Worm (Caenorhabditis elegans) whole organism, L3 larva: Measurements from ENCODE around the gene W07A12.8.
A peak's percentile ranks its signal among the peaks of the same experiment; 100 is the strongest.

Source experiments
- R02D3.7 ChIP-seq: fragments of 150-350 bp; optimal IDR thresholded peaks from 2 replicates; lab custom pipeline; 2014; ENCODE audit warnings: missing biosample characterization, missing genetic modification characterization
- ZK546.5 ChIP-seq: sonication (generic microtip); optimal IDR thresholded peaks from 2 replicates; lab custom pipeline; 2017; ENCODE audit warnings: missing biosample characterization, missing genetic modification characterization
- aly-2 ChIP-seq: fragments of 150-350 bp; optimal IDR thresholded peaks from 2 replicates; lab custom pipeline; 2014; ENCODE audit warnings: missing biosample characterization, missing genetic modification characterization
- ama-1 ChIP-seq: fragments of 150-350 bp; optimal IDR thresholded peaks from 2 replicates; lab custom pipeline; 2018
- ceh-16 ChIP-seq: sonication (generic microtip); optimal IDR thresholded peaks from 2 replicates; lab custom pipeline; 2017; ENCODE audit warnings: missing biosample characterization, missing genetic modification characterization
- ceh-28 ChIP-seq: fragments of 150-350 bp; optimal IDR thresholded peaks from 2 replicates; lab custom pipeline; 2014; ENCODE audit warnings: missing biosample characterization, missing genetic modification reagents, missing genetic modification characterization
- ceh-9 ChIP-seq: sonication (generic microtip); optimal IDR thresholded peaks from 2 replicates; lab custom pipeline; 2018; ENCODE audit warnings: missing biosample characterization, missing genetic modification characterization
- daf-12 ChIP-seq: fragments of 150-350 bp; optimal IDR thresholded peaks from 2 replicates; lab custom pipeline; 2014; ENCODE audit warnings: missing biosample characterization, missing genetic modification reagents, missing genetic modification characterization
- egl-27 ChIP-seq: sonication (generic microtip); optimal IDR thresholded peaks from 4 replicates; lab custom pipeline; 2017; ENCODE audit warnings: missing biosample characterization, missing genetic modification reagents, missing genetic modification characterization
- egl-5 ChIP-seq: fragments of 150-350 bp; optimal IDR thresholded peaks from 2 replicates; lab custom pipeline; 2017; ENCODE audit warnings: missing biosample characterization, missing genetic modification reagents, missing genetic modification characterization, inconsistent platforms
- elt-1 ChIP-seq: fragments of 150-350 bp; optimal IDR thresholded peaks from 2 replicates; lab custom pipeline; 2014; ENCODE audit warnings: missing biosample characterization, missing genetic modification characterization
- elt-2 ChIP-seq: sonication (generic microtip); optimal IDR thresholded peaks from 2 replicates; lab custom pipeline; 2016; ENCODE audit warnings: missing genetic modification reagents, mild to moderate bottlenecking, missing genetic modification characterization, missing compliant biosample characterization
- elt-3 ChIP-seq, 3 experiments: fragments of 150-350 bp in 1 of 3; sonication (generic microtip) in 2 of 3; optimal IDR thresholded peaks; 2 replicates in 2 of 3; 4 replicates in 1 of 3; lab custom pipeline; 2014 to 2017; ENCODE audit warnings: missing biosample characterization in 3 of 3, missing genetic modification characterization in 3 of 3
- eor-1 ChIP-seq, 2 experiments: fragments of 150-350 bp; optimal IDR thresholded peaks; 2 replicates each; lab custom pipeline; 2014 to 2018; ENCODE audit warnings: missing biosample characterization in 2 of 2, missing genetic modification characterization in 2 of 2
- fkh-10 ChIP-seq: sonication (generic microtip); optimal IDR thresholded peaks from 2 replicates; lab custom pipeline; 2017; ENCODE audit warnings: missing biosample characterization, missing genetic modification reagents, missing genetic modification characterization
- fos-1 ChIP-seq: fragments of 150-350 bp; optimal IDR thresholded peaks from 2 replicates; lab custom pipeline; 2014; ENCODE audit warnings: missing biosample characterization, missing genetic modification characterization
- hmg-11 ChIP-seq: sonication (generic microtip); optimal IDR thresholded peaks from 2 replicates; lab custom pipeline; 2016; ENCODE audit warnings: missing genetic modification characterization, missing compliant biosample characterization
- jun-1 ChIP-seq: fragments of 150-350 bp; optimal IDR thresholded peaks from 2 replicates; lab custom pipeline; 2014; ENCODE audit warnings: missing biosample characterization, missing genetic modification reagents, missing genetic modification characterization
- lin-39 ChIP-seq: fragments of 150-350 bp; optimal IDR thresholded peaks from 2 replicates; lab custom pipeline; 2018; ENCODE audit warnings: missing biosample characterization, missing genetic modification reagents, missing genetic modification characterization
- lsy-12 ChIP-seq: sonication (generic microtip); optimal IDR thresholded peaks from 2 replicates; lab custom pipeline; 2016; ENCODE audit warnings: mild to moderate bottlenecking, missing genetic modification characterization, missing compliant biosample characterization
- mml-1 ChIP-seq: fragments of 150-350 bp; sonication (generic microtip); optimal IDR thresholded peaks from 3 replicates; lab custom pipeline; 2014; ENCODE audit warnings: missing biosample characterization, missing genetic modification characterization
- nfya-1 ChIP-seq: sonication (generic microtip); optimal IDR thresholded peaks from 2 replicates; lab custom pipeline; 2017; ENCODE audit warnings: missing genetic modification characterization, mild to moderate bottlenecking, missing compliant biosample characterization, antibody characterized with exemption, moderate library complexity; ENCODE audit not compliant: insufficient read depth
- nhr-11 ChIP-seq: fragments of 150-350 bp; optimal IDR thresholded peaks from 2 replicates; lab custom pipeline; 2014; ENCODE audit warnings: missing biosample characterization, missing genetic modification characterization
- nhr-23 ChIP-seq: fragments of 150-350 bp; optimal IDR thresholded peaks from 2 replicates; lab custom pipeline; 2014; ENCODE audit warnings: missing biosample characterization, missing genetic modification reagents, missing genetic modification characterization
- nhr-237 ChIP-seq: fragments of 150-350 bp; optimal IDR thresholded peaks from 2 replicates; lab custom pipeline; 2014; ENCODE audit warnings: missing biosample characterization, missing genetic modification characterization
- nhr-25 ChIP-seq: sonication (generic microtip); optimal IDR thresholded peaks from 2 replicates; lab custom pipeline; 2017; ENCODE audit warnings: missing biosample characterization, missing genetic modification characterization
- nhr-28 ChIP-seq: fragments of 150-350 bp; optimal IDR thresholded peaks from 2 replicates; lab custom pipeline; 2014; ENCODE audit warnings: missing biosample characterization, missing genetic modification characterization
- nhr-43 ChIP-seq: sonication (generic microtip); optimal IDR thresholded peaks from 2 replicates; lab custom pipeline; 2016; ENCODE audit warnings: mild to moderate bottlenecking, missing genetic modification characterization, missing compliant biosample characterization; ENCODE audit not compliant: poor library complexity, severe bottlenecking
- nhr-76 ChIP-seq: fragments of 150-350 bp; sonication (generic microtip); optimal IDR thresholded peaks from 5 replicates; lab custom pipeline; 2014; ENCODE audit warnings: missing biosample characterization, missing genetic modification characterization
- nhr-77 ChIP-seq: fragments of 150-350 bp; optimal IDR thresholded peaks from 2 replicates; lab custom pipeline; 2014; ENCODE audit warnings: missing biosample characterization, missing genetic modification characterization
- pha-4 ChIP-seq: fragments of 150-350 bp; optimal IDR thresholded peaks from 2 replicates; lab custom pipeline; 2014; ENCODE audit warnings: missing biosample characterization, missing genetic modification reagents, missing genetic modification characterization
- pqm-1 ChIP-seq: fragments of 150-350 bp; optimal IDR thresholded peaks from 2 replicates; lab custom pipeline; 2017; ENCODE audit warnings: missing biosample characterization, missing genetic modification characterization, inconsistent platforms
- sea-2 ChIP-seq: fragments of 150-350 bp; sonication (generic microtip); optimal IDR thresholded peaks from 4 replicates; lab custom pipeline; 2014; ENCODE audit warnings: missing biosample characterization, missing genetic modification reagents, missing genetic modification characterization
- skn-1 ChIP-seq: fragments of 150-350 bp; optimal IDR thresholded peaks from 2 replicates; lab custom pipeline; 2014; ENCODE audit warnings: missing biosample characterization, missing genetic modification characterization
- snpc-4 ChIP-seq: fragments of 150-350 bp; optimal IDR thresholded peaks from 2 replicates; lab custom pipeline; 2014; ENCODE audit warnings: missing biosample characterization, missing genetic modification characterization
- tbx-2 ChIP-seq: sonication (generic microtip); optimal IDR thresholded peaks from 2 replicates; lab custom pipeline; 2016; ENCODE audit warnings: mild to moderate bottlenecking, missing genetic modification characterization, missing compliant biosample characterization
- ztf-4 ChIP-seq: fragments of 150-350 bp; optimal IDR thresholded peaks from 2 replicates; lab custom pipeline; 2014; ENCODE audit warnings: missing biosample characterization, missing genetic modification characterization

W07A12.8 gene

DNA sequence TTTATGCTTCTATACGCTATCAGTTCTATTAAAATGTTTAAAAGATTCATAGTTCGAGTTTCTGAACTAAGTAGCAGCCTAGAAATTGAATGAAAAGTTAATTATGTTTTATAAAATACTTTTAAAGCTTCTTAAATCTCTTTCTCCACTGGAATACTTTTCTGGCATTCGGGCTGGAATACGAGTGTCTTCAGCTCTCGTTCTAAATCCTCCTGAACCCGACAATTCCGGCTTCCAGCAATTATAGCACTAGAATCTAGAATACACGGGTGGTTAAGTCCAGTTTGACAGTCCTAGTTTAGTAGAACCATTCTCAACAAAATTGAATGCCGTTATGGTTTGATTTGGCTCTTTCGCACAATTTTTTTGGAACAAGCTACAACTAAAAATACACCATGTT, 33.3 kb downstream of the W07A12.8 start:
- TF ChIP-seq nhr-43 (tag; lab: Kevin White, UChicago) (peak; percentile 12), lsy-12 (tag; lab: Kevin White, UChicago) (peak; percentile 62), ceh-28 (tag; lab: Kevin White, UChicago) (peak; percentile 14), nhr-77 (tag; lab: Kevin White, UChicago) (no peak), jun-1 (tag; lab: Kevin White, UChicago) (no peak), nhr-23 (tag; lab: Kevin White, UChicago) (no peak), elt-3 (tag; optimal IDR thresholded peaks at IDR 0.05; lab: Kevin White, UChicago) (no peak)

DNA sequence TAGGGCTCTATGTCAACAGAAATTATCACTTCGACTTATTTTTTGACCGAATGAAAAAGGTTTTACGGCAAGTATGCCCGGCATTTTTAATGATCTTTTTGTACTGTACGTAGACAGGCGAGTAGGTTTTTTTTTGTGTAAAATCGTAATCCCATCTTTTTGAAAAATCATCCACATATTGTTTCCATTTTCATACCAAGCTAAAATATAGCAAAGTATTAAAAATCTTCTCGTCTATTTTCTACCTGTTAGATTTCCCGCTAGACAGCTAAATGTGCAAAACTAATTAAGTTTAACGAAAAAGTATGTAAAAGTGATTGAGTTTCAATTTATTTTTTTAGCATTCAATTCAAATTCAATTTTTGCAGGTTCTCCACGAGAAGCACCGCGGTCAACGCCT, 34.2 kb downstream of the W07A12.8 start, which contains the start of gene C16D2.1:
Gene C16D2.1, plus strand, starts transcription at position 301 of the 400 bp plus-strand sequence.
- no peak for TF ChIP-seq elt-3 (tag; optimal IDR thresholded peaks at IDR 0.05; lab: Kevin White, UChicago)
- no peak for TF ChIP-seq ama-1 (lab: Kevin White, UChicago)
- no peak for TF ChIP-seq snpc-4 (tag; lab: Kevin White, UChicago)
- no peak for TF ChIP-seq fos-1 (tag; lab: Kevin White, UChicago)
- TF ChIP-seq, all 47 proteins: peak for 0

DNA sequence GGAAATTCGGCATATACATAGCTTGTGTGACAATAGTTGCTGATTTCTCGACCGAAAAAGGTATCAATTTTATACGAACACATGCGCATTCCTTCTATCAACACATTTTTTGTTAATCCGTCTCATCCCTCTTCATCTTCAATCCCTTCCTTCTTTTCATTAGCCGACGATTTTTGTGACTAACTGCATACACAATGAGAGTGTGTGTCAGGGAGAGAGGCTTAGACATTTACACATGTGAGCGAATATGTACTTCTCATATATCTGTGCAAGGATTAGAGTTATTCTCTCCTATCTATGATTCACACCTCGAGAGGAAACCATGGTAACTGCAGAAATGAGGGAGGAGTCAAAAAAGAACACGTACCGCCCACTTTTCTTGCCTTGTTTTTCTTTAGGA, 35.3 kb downstream of the W07A12.8 start:
- TF ChIP-seq nhr-25 (tag; lab: Kevin White, UChicago) (peak; percentile 49), nhr-11 (peak; percentile 23), nhr-28 (tag; lab: Kevin White, UChicago) (no peak), ceh-28 (tag; lab: Kevin White, UChicago) (no peak), ZK546.5 (no peak)

DNA sequence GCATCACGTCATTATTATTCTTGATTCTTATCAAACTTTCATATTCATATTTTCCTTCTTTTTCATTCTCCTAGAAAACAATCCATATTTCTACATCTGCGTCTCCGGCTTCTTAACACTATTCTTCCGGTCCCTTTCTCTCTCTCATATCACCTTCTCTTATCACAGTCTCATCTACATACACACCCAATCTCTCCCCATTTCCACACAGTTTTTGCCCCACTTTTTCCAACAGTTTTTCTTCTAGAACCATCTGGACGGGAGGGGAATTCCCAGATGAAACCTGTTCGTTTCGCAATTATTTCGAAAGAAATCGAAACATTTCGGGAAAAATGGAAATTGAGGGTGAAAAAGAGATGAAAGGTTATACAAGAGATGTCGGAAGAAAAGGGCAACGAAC, 37.5 kb downstream of the W07A12.8 start:
- TF ChIP-seq nfya-1 (peak; percentile 46), nhr-25 (tag; lab: Kevin White, UChicago) (peak; percentile 82), R02D3.7 (peak; percentile 43), ama-1 (lab: Kevin White, UChicago) (peak; percentile 16), ztf-4 (no peak), elt-3 (tag; optimal IDR thresholded peaks at IDR 0.05; lab: Kevin White, UChicago) (peak in 1 of 3 experiments; percentile 89), lin-39 (tag; lab: Kevin White, UChicago) (no peak), pha-4 (tag; lab: Kevin White, UChicago) (peak; percentile 29), fos-1 (tag; lab: Kevin White, UChicago) (peak; percentile 47), ceh-28 (tag; lab: Kevin White, UChicago) (peak; percentile 76), snpc-4 (tag; lab: Kevin White, UChicago) (no peak), lsy-12 (tag; lab: Kevin White, UChicago) (peak; percentile 65), nhr-43 (tag; lab: Kevin White, UChicago) (peak; percentile 50), nhr-23 (tag; lab: Kevin White, UChicago) (peak; percentile 97), elt-1 (tag; lab: Kevin White, UChicago) (no peak), pqm-1 (peak; percentile 69), nhr-237 (tag; lab: Kevin White, UChicago) (no peak), jun-1 (tag; lab: Kevin White, UChicago) (no peak), elt-2 (peak; percentile 93)

DNA sequence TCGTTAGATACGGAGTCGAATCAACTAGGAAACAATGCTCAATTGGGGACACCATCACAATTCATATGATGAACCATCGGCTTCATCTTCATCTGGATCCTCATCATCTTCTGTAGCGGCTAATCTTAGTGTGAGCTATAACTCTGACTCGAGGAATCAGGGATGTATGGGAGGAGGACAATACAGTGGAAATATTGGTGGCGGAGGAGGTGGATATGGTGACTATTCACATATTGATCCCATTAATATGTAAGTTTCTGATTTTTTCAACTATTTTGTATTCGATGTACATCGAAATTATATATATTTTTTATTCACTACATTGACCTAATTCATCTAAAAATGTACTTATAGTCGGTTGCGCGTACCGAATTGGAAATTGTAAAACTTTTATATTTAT, 38.2 kb downstream of the W07A12.8 start:
- no peak for TF ChIP-seq nhr-43 (tag; lab: Kevin White, UChicago)
- no peak for TF ChIP-seq pha-4 (tag; lab: Kevin White, UChicago)
- peak; percentile 44 for TF ChIP-seq ama-1 (lab: Kevin White, UChicago)
- TF ChIP-seq nhr-237 (tag; lab: Kevin White, UChicago): no peak
- TF ChIP-seq sea-2 (GFP tag; lab: Kevin White, UChicago): no peak

DNA sequence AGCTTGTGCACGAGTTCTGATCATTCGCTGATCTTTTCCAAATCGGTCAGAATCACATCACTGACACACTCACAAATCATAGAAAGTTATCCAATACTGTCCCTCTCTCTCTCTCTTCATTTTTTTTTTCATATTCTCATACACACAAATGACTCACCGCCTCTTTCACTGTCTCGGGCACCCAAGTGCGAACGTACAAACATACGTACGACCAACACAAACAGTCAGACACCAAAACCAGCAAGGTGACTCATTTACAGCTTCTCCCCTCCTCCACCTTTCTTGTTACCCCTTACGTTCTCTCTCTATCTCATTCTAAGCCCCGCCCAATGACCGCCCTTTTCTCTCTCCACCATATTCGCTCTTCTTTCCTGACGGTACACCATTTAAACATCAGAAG, 38.6 kb downstream of the W07A12.8 start:
- TF ChIP-seq tbx-2 (tag; lab: Kevin White, UChicago) (no peak), ztf-4 (no peak), daf-12 (tag; lab: Kevin White, UChicago) (no peak), mml-1 (tag; lab: Kevin White, UChicago) (no peak), ama-1 (lab: Kevin White, UChicago) (no peak), elt-3 (tag; optimal IDR thresholded peaks at IDR 0.05; lab: Kevin White, UChicago) (peak in 1 of 3 experiments; percentile 3), ceh-16 (tag; lab: Kevin White, UChicago) (no peak), eor-1 (tag; optimal IDR thresholded peaks at IDR 0.05; lab: Kevin White, UChicago) (no peak), fos-1 (tag; lab: Kevin White, UChicago) (peak; percentile 98), snpc-4 (tag; lab: Kevin White, UChicago) (no peak), aly-2 (tag; lab: Kevin White, UChicago) (no peak), pha-4 (tag; lab: Kevin White, UChicago) (peak; percentile 78), egl-27 (tag; lab: Kevin White, UChicago) (no peak), nhr-25 (tag; lab: Kevin White, UChicago) (peak; percentile 6), hmg-11 (tag; lab: Kevin White, UChicago) (peak; percentile 36), pqm-1 (no peak), nhr-77 (tag; lab: Kevin White, UChicago) (no peak), lin-39 (tag; lab: Kevin White, UChicago) (no peak), elt-2 (peak; percentile 1), nhr-237 (tag; lab: Kevin White, UChicago) (no peak), ceh-9 (no peak), elt-1 (tag; lab: Kevin White, UChicago) (no peak), egl-5 (no peak), nhr-23 (tag; lab: Kevin White, UChicago) (peak; percentile 32), ZK546.5 (no peak), fkh-10 (no peak), nhr-28 (tag; lab: Kevin White, UChicago) (no peak), nfya-1 (no peak), skn-1 (tag; lab: Kevin White, UChicago) (no peak), nhr-76 (tag; lab: Kevin White, UChicago) (no peak), nhr-43 (tag; lab: Kevin White, UChicago) (no peak)
